Fruit fly (Drosophila melanogaster) whole organism, embryonic: ENCODE data around the gene CG10068.

Experiments used
- Bdp1 ChIP-seq: fragments of 200-800 bp; sonication (Bioruptor generic); optimal IDR thresholded peaks from 3 replicates; lab custom pipeline; 2016; ENCODE audit warnings: missing biosample characterization, missing genetic modification characterization
- Bgb ChIP-seq: fragments of 200-800 bp; sonication (Bioruptor generic); IDR thresholded peaks from 2 replicates; pipeline ENCODE4 v1.3.6; 2022; ENCODE audit warnings: missing biosample characterization, missing genetic modification characterization; ENCODE audit not compliant: partially characterized antibody
- CG1024 ChIP-seq: fragments of 200-800 bp; sonication (Bioruptor generic); IDR thresholded peaks from 2 replicates; pipeline ENCODE4 v1.3.6; 2022; ENCODE audit warnings: missing biosample characterization, missing genetic modification characterization
- CG10366 ChIP-seq: fragments of 200-800 bp; sonication (Bioruptor generic); IDR thresholded peaks from 2 replicates; pipeline ENCODE4 v1.3.6; 2022; ENCODE audit warnings: missing biosample characterization, missing genetic modification characterization
- CG10543 ChIP-seq: fragments of 200-800 bp; sonication (Bioruptor generic); optimal IDR thresholded peaks from 3 replicates; lab custom pipeline; 2017; ENCODE audit warnings: missing biosample characterization, mild to moderate bottlenecking, missing genetic modification characterization, moderate library complexity
- CG11093 ChIP-seq: fragments of 200-800 bp; sonication (Bioruptor generic); IDR thresholded peaks from 3 replicates; pipeline ENCODE4 v1.3.6; 2022; ENCODE audit warnings: missing biosample characterization, missing genetic modification characterization
- CG1233 ChIP-seq: fragments of 200-800 bp; sonication (Bioruptor generic); optimal IDR thresholded peaks from 4 replicates; lab custom pipeline; 2018; ENCODE audit warnings: missing biosample characterization, mild to moderate bottlenecking, missing genetic modification characterization
- CG12659 ChIP-seq: fragments of 200-800 bp; sonication (Bioruptor generic); optimal IDR thresholded peaks from 3 replicates; lab custom pipeline; 2017; ENCODE audit warnings: mild to moderate bottlenecking, missing biosample characterization, missing genetic modification reagents, missing genetic modification characterization
- CG12769 ChIP-seq: fragments of 200-800 bp; sonication (Bioruptor generic); optimal IDR thresholded peaks from 2 replicates; lab custom pipeline; 2019; ENCODE audit warnings: missing biosample characterization, mild to moderate bottlenecking, missing genetic modification characterization, moderate library complexity
- CG13287 ChIP-seq: fragments of 200-800 bp; sonication (Bioruptor generic); IDR thresholded peaks from 2 replicates; pipeline ENCODE4 v1.3.6; 2022; ENCODE audit warnings: missing biosample characterization, missing genetic modification characterization; ENCODE audit not compliant: partially characterized antibody
- CG13894 ChIP-seq: fragments of 200-800 bp; sonication (Bioruptor generic); optimal IDR thresholded peaks from 3 replicates; lab custom pipeline; 2018; ENCODE audit warnings: missing biosample characterization, mild to moderate bottlenecking, missing genetic modification characterization, moderate library complexity
- CG16813 ChIP-seq: fragments of 200-800 bp; sonication (Bioruptor generic); IDR thresholded peaks from 3 replicates; pipeline ENCODE4 v1.3.6; 2022; ENCODE audit warnings: missing biosample characterization, missing genetic modification characterization; ENCODE audit not compliant: partially characterized antibody
- CG2116 ChIP-seq: fragments of 200-800 bp; sonication (Bioruptor generic); optimal IDR thresholded peaks from 3 replicates; lab custom pipeline; 2018; ENCODE audit warnings: missing biosample characterization, mild to moderate bottlenecking, missing genetic modification characterization
- CG3281 ChIP-seq: fragments of 200-800 bp; sonication (Bioruptor generic); optimal IDR thresholded peaks from 3 replicates; lab custom pipeline; 2017; ENCODE audit warnings: missing biosample characterization, mild to moderate bottlenecking, missing genetic modification characterization
- CG34376 ChIP-seq: fragments of 200-800 bp; sonication (Bioruptor generic); optimal IDR thresholded peaks from 2 replicates; lab custom pipeline; 2018; ENCODE audit warnings: missing biosample characterization, mild to moderate bottlenecking, missing genetic modification characterization
- CG42726 ChIP-seq: fragments of 200-800 bp; sonication (Bioruptor generic); IDR thresholded peaks from 2 replicates; pipeline ENCODE4 v1.3.6; 2022; ENCODE audit warnings: missing biosample characterization, missing genetic modification characterization; ENCODE audit not compliant: partially characterized antibody
- CG6791 ChIP-seq: fragments of 200-800 bp; sonication (Bioruptor generic); IDR thresholded peaks from 3 replicates; pipeline ENCODE4 v1.3.6; 2022; ENCODE audit warnings: missing biosample characterization, missing genetic modification characterization; ENCODE audit not compliant: partially characterized antibody
- CG7745 ChIP-seq: fragments of 200-800 bp; sonication (Bioruptor generic); optimal IDR thresholded peaks from 2 replicates; lab custom pipeline; 2018; ENCODE audit warnings: missing biosample characterization, mild to moderate bottlenecking, missing genetic modification characterization, moderate library complexity
- CTCF ChIP-seq: fragments of 200-800 bp; sonication (Bioruptor generic); optimal IDR thresholded peaks from 2 replicates; lab custom pipeline; 2017; ENCODE audit warnings: missing biosample characterization, mild to moderate bottlenecking, missing genetic modification characterization, moderate library complexity
- E2f2 ChIP-seq: fragments of 200-800 bp; sonication (Bioruptor generic); IDR thresholded peaks from 2 replicates; pipeline ENCODE4 v1.3.6; 2022; ENCODE audit warnings: missing biosample characterization, missing genetic modification characterization
- GATAe ChIP-seq: fragments of 200-800 bp; sonication (Bioruptor generic); conservative IDR thresholded peaks from 2 replicates; pipeline ENCODE4 v1.3.6; 2022; ENCODE audit warnings: missing biosample characterization, missing genetic modification characterization
- Hr39 ChIP-seq: fragments of >200 bp; optimal IDR thresholded peaks from 2 replicates; lab custom pipeline; 2017
- Med ChIP-seq: fragments of 200-800 bp; sonication (Bioruptor generic); peaks from one replicate; lab custom pipeline; 2016; ENCODE audit warnings: missing biosample characterization, missing genetic modification characterization, mild to moderate bottlenecking, inconsistent platforms, moderate library complexity
- NC2α ChIP-seq: fragments of 200-800 bp; sonication (Bioruptor generic); optimal IDR thresholded peaks from 2 replicates; lab custom pipeline; 2016; ENCODE audit warnings: missing biosample characterization, missing genetic modification characterization
- Nf-YC ChIP-seq: fragments of 200-800 bp; optimal IDR thresholded peaks from 3 replicates; lab custom pipeline; 2019; ENCODE audit warnings: missing biosample characterization, mild to moderate bottlenecking, missing genetic modification characterization, moderate library complexity
- Opbp ChIP-seq: fragments of 200-800 bp; sonication (Bioruptor generic); IDR thresholded peaks from 3 replicates; pipeline ENCODE4 v1.3.6; 2022; ENCODE audit warnings: missing biosample characterization, missing genetic modification characterization; ENCODE audit not compliant: partially characterized antibody
- Ptx1 ChIP-seq: fragments of 200-800 bp; sonication (Bioruptor generic); IDR thresholded peaks from 2 replicates; pipeline ENCODE4 v1.3.6; 2022; ENCODE audit warnings: missing biosample characterization, missing genetic modification characterization
- Sox100B ChIP-seq: fragments of 200-800 bp; sonication (Bioruptor generic); optimal IDR thresholded peaks from 3 replicates; lab custom pipeline; 2018; ENCODE audit warnings: missing biosample characterization, mild to moderate bottlenecking, missing genetic modification characterization
- amos ChIP-seq: fragments of 200-800 bp; sonication (Bioruptor generic); IDR thresholded peaks from 2 replicates; pipeline ENCODE4 v1.3.6; 2022; ENCODE audit warnings: missing biosample characterization, missing genetic modification characterization; ENCODE audit not compliant: partially characterized antibody
- ato ChIP-seq: fragments of 200-800 bp; sonication (Bioruptor generic); IDR thresholded peaks from 2 replicates; pipeline ENCODE4 v1.3.6; 2022; ENCODE audit warnings: missing biosample characterization, missing genetic modification characterization; ENCODE audit not compliant: partially characterized antibody
- bbx ChIP-seq: fragments of 200-800 bp; sonication (Bioruptor generic); IDR thresholded peaks from 2 replicates; pipeline ENCODE4 v1.3.6; 2022; ENCODE audit warnings: missing biosample characterization, missing genetic modification characterization; ENCODE audit not compliant: partially characterized antibody
- danr ChIP-seq: fragments of 200-800 bp; sonication (Bioruptor generic); IDR thresholded peaks from 2 replicates; pipeline ENCODE4 v1.3.6; 2022; ENCODE audit warnings: missing biosample characterization, missing genetic modification characterization
- exex ChIP-seq: fragments of 200-800 bp; sonication (Bioruptor generic); optimal IDR thresholded peaks from 4 replicates; lab custom pipeline; 2018; ENCODE audit warnings: missing biosample characterization, mild to moderate bottlenecking, missing genetic modification characterization, moderate library complexity
- grn ChIP-seq: fragments of 200-800 bp; sonication (Bioruptor generic); optimal IDR thresholded peaks from 3 replicates; lab custom pipeline; 2017; ENCODE audit warnings: missing biosample characterization, missing genetic modification characterization
- gro ChIP-seq: fragments of 200-800 bp; sonication (Bioruptor generic); optimal IDR thresholded peaks from 2 replicates; lab custom pipeline; 2016; ENCODE audit warnings: missing biosample characterization, missing genetic modification characterization
- hkb ChIP-seq, 2 experiments: fragments of 200-800 bp in 1 of 2; fragments of >200 bp in 1 of 2; sonication (Bioruptor generic) in 1 of 2; IDR thresholded peaks in 1 of 2; optimal IDR thresholded peaks in 1 of 2; 2 replicates each; pipeline versions ENCODE4 v1.3.6 to Lab custom; 2017 to 2022; ENCODE audit warnings: missing biosample characterization in 1 of 2, missing genetic modification characterization in 1 of 2
- knrl ChIP-seq: fragments of 200-800 bp; sonication (Bioruptor generic); IDR thresholded peaks from 3 replicates; pipeline ENCODE4 v1.3.6; 2022; ENCODE audit warnings: missing biosample characterization, missing genetic modification characterization; ENCODE audit not compliant: partially characterized antibody
- lab ChIP-seq: fragments of 200-800 bp; sonication (Bioruptor generic); optimal IDR thresholded peaks from 3 replicates; lab custom pipeline; 2017; ENCODE audit warnings: missing biosample characterization, missing genetic modification characterization, mild to moderate bottlenecking, moderate library complexity, missing genetic modification reagents
- mld ChIP-seq: fragments of 200-800 bp; sonication (Bioruptor generic); IDR thresholded peaks from 3 replicates; pipeline ENCODE4 v1.3.6; 2022; ENCODE audit warnings: missing biosample characterization, missing genetic modification characterization; ENCODE audit not compliant: partially characterized antibody
- nerfin-2 ChIP-seq: fragments of 200-800 bp; sonication (Bioruptor generic); IDR thresholded peaks from 2 replicates; pipeline ENCODE4 v1.3.6; 2022; ENCODE audit warnings: missing biosample characterization, missing genetic modification characterization; ENCODE audit not compliant: partially characterized antibody
- pho ChIP-seq: fragments of 200-800 bp; sonication (Bioruptor generic); optimal IDR thresholded peaks from 2 replicates; lab custom pipeline; 2016; ENCODE audit warnings: missing biosample characterization, missing genetic modification characterization
- sd ChIP-seq: fragments of 200-800 bp; sonication (Bioruptor generic); optimal IDR thresholded peaks from 3 replicates; lab custom pipeline; 2018; ENCODE audit warnings: missing biosample characterization, mild to moderate bottlenecking, missing genetic modification characterization, moderate library complexity
- slp2 ChIP-seq: fragments of 200-800 bp; sonication (Bioruptor generic); optimal IDR thresholded peaks from 2 replicates; lab custom pipeline; 2016; ENCODE audit warnings: missing biosample characterization, missing genetic modification characterization
- sna ChIP-seq: fragments of 200-800 bp; sonication (Bioruptor generic); IDR thresholded peaks from 2 replicates; pipeline ENCODE4 v1.3.6; 2022; ENCODE audit warnings: missing biosample characterization, missing genetic modification characterization; ENCODE audit not compliant: partially characterized antibody
- stwl ChIP-seq: fragments of 200-800 bp; sonication (Bioruptor generic); optimal IDR thresholded peaks from 3 replicates; lab custom pipeline; 2018; ENCODE audit warnings: missing biosample characterization, mild to moderate bottlenecking, missing genetic modification characterization, moderate library complexity
- sug ChIP-seq: fragments of 200-800 bp; optimal IDR thresholded peaks from 2 replicates; lab custom pipeline; 2019; ENCODE audit warnings: missing biosample characterization, mild to moderate bottlenecking, missing genetic modification characterization, moderate library complexity
- tna ChIP-seq: fragments of 200-800 bp; sonication (Bioruptor generic); IDR thresholded peaks from 2 replicates; pipeline ENCODE4 v1.3.6; 2022; ENCODE audit warnings: missing biosample characterization, missing genetic modification characterization; ENCODE audit not compliant: partially characterized antibody

The CG10068 gene

dm6 chr3R:7129280-7130069 lies 1.6 kb upstream of the CG10068 start, which contains the start of gene CG31248 (continued):
- TF ChIP-seq Med (GFP tag; lab: Kevin White, UChicago) (peak; percentile 88), amos (peak; percentile 78), stwl (no peak), CG12769 (peak; percentile 22), Opbp (GFP tag; lab: Robert Waterston, UW) (peak; percentile 83), sna (GFP tag; lab: Robert Waterston, UW) (peak; percentile 33; the same call in 1 of the 2 replicates), NC2α (GFP tag; lab: Kevin White, UChicago) (no peak), pho (GFP tag; lab: Kevin White, UChicago) (peak; percentile 3), hkb (optimal IDR thresholded peaks at IDR 0.05; lab: Kevin White, UChicago) (no peak), hkb (GFP tag; IDR thresholded peaks at IDR 0.05; lab: Robert Waterston, UW) (peak; percentile 25; the same call in 1 of the 2 replicates), Bgb (peak; percentile 79), CG7745 (tag; lab: Kevin White, UChicago) (no peak), Ptx1 (GFP tag; lab: Robert Waterston, UW) (no peak), CG1024 (GFP tag; lab: Robert Waterston, UW) (no peak), sd (tag; lab: Kevin White, UChicago) (peak; percentile 69), gro (GFP tag; lab: Kevin White, UChicago) (peak; percentile 42), knrl (peak; percentile 58), Hr39 (lab: Kevin White, UChicago) (no peak), bbx (GFP tag; lab: Robert Waterston, UW) (peak; percentile 86), CG13894 (tag; lab: Kevin White, UChicago) (peak; percentile 39), CG16813 (GFP tag; lab: Robert Waterston, UW) (peak; percentile 84), CG34376 (GFP tag; lab: Kevin White, UChicago) (peak; percentile 89), CG3281 (GFP tag; lab: Kevin White, UChicago) (peak; percentile 21), Bdp1 (GFP tag; lab: Kevin White, UChicago) (peak; percentile 99), Nf-YC (tag; lab: Kevin White, UChicago) (peak; percentile 36), CG11093 (GFP tag; lab: Robert Waterston, UW) (no peak), CG6791 (peak; percentile 83), CG10543 (GFP tag; lab: Kevin White, UChicago) (peak; percentile 71), nerfin-2 (GFP tag; lab: Robert Waterston, UW) (peak; percentile 77), E2f2 (GFP tag; lab: Robert Waterston, UW) (0 out of 2 replicates have a peak, but pooled peaks have one; percentile 18), CG10366 (no peak), ato (GFP tag; lab: Robert Waterston, UW) (peak; percentile 67), CG12659 (GFP tag; lab: Kevin White, UChicago) (peak; percentile 17), grn (GFP tag; lab: Kevin White, UChicago) (peak; percentile 83), CG42726 (GFP tag; lab: Robert Waterston, UW) (peak; percentile 77), CG13287 (peak; percentile 40; the same call in 1 of the 2 replicates), GATAe (GFP tag; lab: Robert Waterston, UW) (peak; percentile 77), CTCF (GFP tag; lab: Kevin White, UChicago) (peak; percentile 74), lab (GFP tag; lab: Kevin White, UChicago) (peak; percentile 26), mld (GFP tag; lab: Robert Waterston, UW) (peak; percentile 69; the same call in 2 of the 3 replicates), danr (GFP tag; lab: Robert Waterston, UW) (no peak), exex (peak; percentile 82), Sox100B (GFP tag; lab: Kevin White, UChicago) (no peak), sug (peak; percentile 72), slp2 (GFP tag; lab: Kevin White, UChicago) (no peak), tna (GFP tag; lab: Robert Waterston, UW) (peak; percentile 80), CG1233 (GFP tag; lab: Kevin White, UChicago) (no peak), CG2116 (GFP tag; lab: Kevin White, UChicago) (no peak)
